Fruit fly (Drosophila melanogaster): ENCODE data around the gene CG15021.

The CG15021 gene

DNA sequence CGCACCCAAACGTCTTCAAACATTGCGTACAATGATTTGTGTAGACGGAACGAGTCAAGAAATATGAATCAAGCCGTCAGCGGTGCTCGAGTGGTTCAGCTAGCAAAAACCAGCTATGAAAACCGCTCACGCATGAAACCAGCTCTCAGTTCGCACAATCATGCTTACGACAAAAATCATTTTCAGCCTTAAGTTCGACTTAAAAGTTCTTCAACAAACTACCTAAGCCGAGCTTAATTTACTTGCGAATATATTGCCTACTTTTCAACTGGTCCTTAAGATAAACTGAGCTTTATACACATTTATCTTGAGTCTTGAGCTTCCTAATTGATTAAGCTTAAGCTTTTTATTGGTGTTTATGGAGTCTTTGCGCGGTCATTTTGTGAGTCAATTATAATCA lies 3.6 kb downstream of the CG15021 start (continued):
- TF ChIP-seq CG9609 (GFP tag; optimal IDR thresholded peaks at IDR 0.05) (no peak), CG15514 (GFP tag; optimal IDR thresholded peaks at IDR 0.05) (peak; percentile 97), Sry-β (GFP tag; optimal IDR thresholded peaks at IDR 0.05) (peak; percentile 64), CG9797 (GFP tag; optimal IDR thresholded peaks at IDR 0.05) (no peak), dmrt99B (tag; optimal IDR thresholded peaks at IDR 0.05) (no peak), pfk (GFP tag; optimal IDR thresholded peaks at IDR 0.05) (no peak), pita (GFP tag; optimal IDR thresholded peaks at IDR 0.05) (no peak), z (GFP tag; IDR thresholded peaks at IDR 0.05) (no peak), PHDP (tag; optimal IDR thresholded peaks at IDR 0.05) (no peak), CG10654 (GFP tag; optimal IDR thresholded peaks at IDR 0.05) (no peak), CG9437 (GFP tag; optimal IDR thresholded peaks at IDR 0.05) (peak; percentile 88), trem (tag; optimal IDR thresholded peaks at IDR 0.05) (no peak), CG32767 (GFP tag; IDR thresholded peaks at IDR 0.05) (no peak), croc (GFP tag; conservative IDR thresholded peaks at IDR 0.05) (no peak), CG1647 (GFP tag; optimal IDR thresholded peaks at IDR 0.05) (no peak), chinmo (GFP tag; IDR thresholded peaks at IDR 0.05; ENCODE audit: partially characterized antibody) (no peak), CG7745 (tag; optimal IDR thresholded peaks at IDR 0.05) (peak; percentile 69), sens-2 (GFP tag; IDR thresholded peaks at IDR 0.05) (no peak), CG13287 (GFP tag; IDR thresholded peaks at IDR 0.05; ENCODE audit: partially characterized antibody) (peak; percentile 50), yki (optimal IDR thresholded peaks at IDR 0.05) (no peak), CG8359 (GFP tag; optimal IDR thresholded peaks at IDR 0.05; ENCODE audit: borderline replicate concordance) (no peak), CG10147 (GFP tag; optimal IDR thresholded peaks at IDR 0.05) (no peak), Atf3 (GFP tag; optimal IDR thresholded peaks at IDR 0.05) (no peak), bsh (GFP tag; optimal IDR thresholded peaks at IDR 0.05) (no peak), CG3726 (GFP tag; IDR thresholded peaks at IDR 0.05) (no peak), Xbp1 (GFP tag; optimal IDR thresholded peaks at IDR 0.05) (no peak), usp (GFP tag; optimal IDR thresholded peaks at IDR 0.05) (no peak), HmgZ (tag; optimal IDR thresholded peaks at IDR 0.05) (no peak), ham (GFP tag; IDR thresholded peaks at IDR 0.05) (no peak), btn (GFP tag; optimal IDR thresholded peaks at IDR 0.05) (no peak), dimm (GFP tag; IDR thresholded peaks at IDR 0.05) (no peak), CG9932 (GFP tag; IDR thresholded peaks at IDR 0.05) (peak; percentile 18; the same call in 1 of the 2 replicates), unc-4 (GFP tag; IDR thresholded peaks at IDR 0.05; ENCODE audit: partially characterized antibody) (0 out of 2 replicates have a peak, but pooled peaks have one; percentile 16)

dm6 chr3L:4442168-4442567 lies 5.6 kb downstream of the CG15021 start:
- TF ChIP-seq chinmo (GFP tag; IDR thresholded peaks at IDR 0.05; ENCODE audit: partially characterized antibody): peak; percentile 57; the same call in 1 of the 4 replicates
- TF ChIP-seq CG3847 (GFP tag; IDR thresholded peaks at IDR 0.05): no peak
- TF ChIP-seq CG7745 (tag; optimal IDR thresholded peaks at IDR 0.05): no peak
- TF ChIP-seq Opbp (GFP tag; IDR thresholded peaks at IDR 0.05; ENCODE audit: partially characterized antibody): no peak
- no peak for TF ChIP-seq Kr (GFP tag; optimal IDR thresholded peaks at IDR 0.05)
- TF ChIP-seq hb (GFP tag; IDR thresholded peaks at IDR 0.05; ENCODE audit: partially characterized antibody): no peak
- TF ChIP-seq ham (GFP tag; IDR thresholded peaks at IDR 0.05): no peak
- no peak for TF ChIP-seq cas (GFP tag; IDR thresholded peaks at IDR 0.05)
- peak; percentile 83 for TF ChIP-seq abd-A (tag; optimal IDR thresholded peaks at IDR 0.05)

dm6 chr3L:4445824-4446223 lies 9.3 kb downstream of the CG15021 start:
- peak in 1 of 2 experiments; percentile 45 for TF ChIP-seq dpn (GFP tag; optimal IDR thresholded peaks at IDR 0.05)
- TF ChIP-seq Chrac-16 (GFP tag; optimal IDR thresholded peaks at IDR 0.05): no peak
- peak; percentile 10 for TF ChIP-seq BtbVII (GFP tag; optimal IDR thresholded peaks at IDR 0.05)
- TF ChIP-seq CG30431 (GFP tag; optimal IDR thresholded peaks at IDR 0.05): no peak
- peak; percentile 57 for TF ChIP-seq CG18599 (GFP tag; optimal IDR thresholded peaks at IDR 0.05)
- no peak for TF ChIP-seq Hr51 (GFP tag; optimal IDR thresholded peaks at IDR 0.05)
- TF ChIP-seq gro (GFP tag; optimal IDR thresholded peaks at IDR 0.05): peak; percentile 69
- peak; percentile 3 for TF ChIP-seq CG15269 (tag; optimal IDR thresholded peaks at IDR 0.05)
- no peak for TF ChIP-seq ci (GFP tag; IDR thresholded peaks at IDR 0.05)
- peak; percentile 15 for TF ChIP-seq CG13296 (GFP tag; optimal IDR thresholded peaks at IDR 0.05)
- TF ChIP-seq crc (GFP tag; optimal IDR thresholded peaks at IDR 0.05): peak; percentile 45
- TF ChIP-seq CG3281 (GFP tag; optimal IDR thresholded peaks at IDR 0.05): peak; percentile 68
